Fruit fly (Drosophila melanogaster): ENCODE results near the gene CG11722.

The CG11722 gene

dm6 chr3R:10045343-10045742 lies at the start of gene CG11722, which contains the start of gene mtTFB2 (continued):
- TF ChIP-seq fu2 (GFP tag; optimal IDR thresholded peaks at IDR 0.05) (no peak), CG10543 (GFP tag; optimal IDR thresholded peaks at IDR 0.05) (no peak), toy (GFP tag; IDR thresholded peaks at IDR 0.05) (no peak), Tbp (GFP tag; optimal IDR thresholded peaks at IDR 0.05) (no peak), Dll (GFP tag; IDR thresholded peaks at IDR 0.05; ENCODE audit: partially characterized antibody) (peak; percentile 72), crc (GFP tag; optimal IDR thresholded peaks at IDR 0.05) (no peak), CG31224 (GFP tag; IDR thresholded peaks at IDR 0.05) (no peak), NK7.1 (GFP tag; optimal IDR thresholded peaks at IDR 0.05) (no peak), CG30403 (GFP tag; optimal IDR thresholded peaks at IDR 0.05) (no peak), CG34422 (GFP tag; IDR thresholded peaks at IDR 0.05) (peak; percentile 65; the same call in 1 of the 3 replicates), CG5245 (GFP tag; optimal IDR thresholded peaks at IDR 0.05) (no peak), Ets65A (GFP tag) (no peak), CG2678 (tag; optimal IDR thresholded peaks at IDR 0.05) (no peak), CG9876 (GFP tag; optimal IDR thresholded peaks at IDR 0.05) (no peak), Dp (GFP tag; optimal IDR thresholded peaks at IDR 0.05) (peak; percentile 29), Xrp1 (GFP tag; IDR thresholded peaks at IDR 0.05) (no peak), trem (tag; optimal IDR thresholded peaks at IDR 0.05) (peak; percentile 10), sc (optimal IDR thresholded peaks at IDR 0.05) (no peak), sc (GFP tag; optimal IDR thresholded peaks at IDR 0.05) (no peak), CG13287 (GFP tag; IDR thresholded peaks at IDR 0.05; ENCODE audit: partially characterized antibody) (peak; percentile 69), ham (GFP tag; IDR thresholded peaks at IDR 0.05) (no peak), stc (GFP tag; IDR thresholded peaks at IDR 0.05) (no peak), CG4360 (GFP tag; IDR thresholded peaks at IDR 0.05) (no peak), br (optimal IDR thresholded peaks at IDR 0.05) (no peak), CG31365 (tag; optimal IDR thresholded peaks at IDR 0.05) (no peak), crol (GFP tag; IDR thresholded peaks at IDR 0.05) (no peak), Side (GFP tag; optimal IDR thresholded peaks at IDR 0.05) (no peak), CG6813 (GFP tag; optimal IDR thresholded peaks at IDR 0.05) (no peak), trh (GFP tag; optimal IDR thresholded peaks at IDR 0.05) (no peak), sr (GFP tag; IDR thresholded peaks at IDR 0.05) (no peak), CG6765 (GFP tag; optimal IDR thresholded peaks at IDR 0.05) (no peak), Rfx (GFP tag; IDR thresholded peaks at IDR 0.05) (peak; percentile 49), jumu (GFP tag; optimal IDR thresholded peaks at IDR 0.05) (no peak), repo (GFP tag; optimal IDR thresholded peaks at IDR 0.05) (no peak), cwo (GFP tag; optimal IDR thresholded peaks at IDR 0.05) (no peak)

DNA sequence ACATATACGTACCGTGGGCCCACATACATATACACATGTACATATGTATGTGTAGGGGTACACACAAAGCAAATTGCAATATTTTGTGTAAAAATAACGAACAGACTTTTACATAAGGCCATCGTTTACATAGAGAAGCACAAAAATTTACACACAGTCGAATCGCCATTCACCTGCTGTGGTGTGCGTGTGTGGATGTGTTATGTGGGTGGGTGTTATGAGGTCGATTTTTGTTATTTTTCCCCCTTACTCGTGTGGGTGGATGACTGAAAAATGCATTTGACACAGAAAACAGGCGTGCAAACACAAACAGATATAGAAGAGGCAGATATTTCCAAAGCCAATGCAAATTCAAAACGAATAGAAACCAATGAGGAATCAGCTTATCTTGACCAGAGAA lies 49.7 kb upstream of the CG11722 start:
- no peak for TF ChIP-seq crol (GFP tag; IDR thresholded peaks at IDR 0.05)
- TF ChIP-seq rib (GFP tag; IDR thresholded peaks at IDR 0.05): no peak
- no peak for TF ChIP-seq gro (GFP tag; optimal IDR thresholded peaks at IDR 0.05)
- peak; percentile 95 for TF ChIP-seq sr (GFP tag; IDR thresholded peaks at IDR 0.05)
- no peak for TF ChIP-seq Myb (GFP tag; optimal IDR thresholded peaks at IDR 0.05)
- TF ChIP-seq repo (GFP tag; optimal IDR thresholded peaks at IDR 0.05): no peak
- peak; percentile 48 for TF ChIP-seq Med (GFP tag)
- TF ChIP-seq Dip2 (GFP tag; IDR thresholded peaks at IDR 0.05): no peak
- no peak for TF ChIP-seq aop (GFP tag; IDR thresholded peaks at IDR 0.05)
- TF ChIP-seq CG17359 (tag; optimal IDR thresholded peaks at IDR 0.05): no peak
- no peak for TF ChIP-seq Mad (GFP tag; optimal IDR thresholded peaks at IDR 0.05)
- TF ChIP-seq tna (GFP tag; IDR thresholded peaks at IDR 0.05; ENCODE audit: partially characterized antibody): no peak
- no peak for TF ChIP-seq MTF-1 (GFP tag; optimal IDR thresholded peaks at IDR 0.05; ENCODE audit: borderline replicate concordance)
- TF ChIP-seq Tbp (GFP tag; optimal IDR thresholded peaks at IDR 0.05): no peak
- TF ChIP-seq CG10274 (GFP tag; optimal IDR thresholded peaks at IDR 0.05): no peak
- no peak for TF ChIP-seq Nf-YB (GFP tag; optimal IDR thresholded peaks at IDR 0.05)
- TF ChIP-seq Camta (GFP tag; optimal IDR thresholded peaks at IDR 0.05): no peak
- TF ChIP-seq cg (GFP tag; optimal IDR thresholded peaks at IDR 0.05): peak; percentile 25
- no peak for TF ChIP-seq HLHmδ (GFP tag; optimal IDR thresholded peaks at IDR 0.05)
- no peak for TF ChIP-seq knrl (GFP tag; IDR thresholded peaks at IDR 0.05; ENCODE audit: partially characterized antibody)
- TF ChIP-seq Pdp1 (GFP tag; optimal IDR thresholded peaks at IDR 0.05): peak in 1 of 2 experiments; percentile 8
- TF ChIP-seq Xbp1 (GFP tag; optimal IDR thresholded peaks at IDR 0.05): no peak
- TF ChIP-seq CG10462 (GFP tag; optimal IDR thresholded peaks at IDR 0.05): no peak

Measured in whole organism, embryonic.